Fruit fly (Drosophila melanogaster): ENCODE measurements around the gene mRpS34.

mRpS34 gene

dm6 chr3L:16359219-16359748, 11.4 kb downstream of the mRpS34 start, which contains the start of gene ringer (continued):
- no peak for TF ChIP-seq CG31441 (GFP tag; IDR thresholded peaks at IDR 0.05)
- 0 out of 3 replicates have a peak, but pooled peaks have one; percentile 31 for TF ChIP-seq Dbx (GFP tag; IDR thresholded peaks at IDR 0.05)

DNA sequence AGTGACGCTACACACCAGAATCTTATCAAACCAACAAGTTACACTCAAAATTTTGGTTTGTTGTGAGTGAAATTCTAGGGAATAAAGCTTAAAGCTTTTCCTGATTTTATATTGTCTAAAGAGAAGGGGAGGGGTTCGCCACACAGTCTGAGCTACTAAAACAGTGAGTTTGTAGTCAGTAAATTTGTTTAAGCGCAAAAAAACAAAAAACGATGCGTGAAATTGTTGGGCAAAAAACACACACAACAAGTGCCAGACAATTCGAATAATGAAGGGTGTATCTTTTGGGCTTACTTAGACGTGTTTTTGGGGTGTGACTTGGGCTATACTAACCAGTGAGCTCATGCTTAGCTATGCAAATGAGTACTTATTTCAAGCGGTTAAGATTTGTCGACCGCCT, 11.9 kb downstream of the mRpS34 start:
- TF ChIP-seq CG1832 (GFP tag; optimal IDR thresholded peaks at IDR 0.05), result no peak
- no peak for TF ChIP-seq CG8290 (GFP tag; optimal IDR thresholded peaks at IDR 0.05)
- TF ChIP-seq CG8290 (tag; optimal IDR thresholded peaks at IDR 0.05), result peak in 1 of 2 experiments; percentile 7
- no peak for TF ChIP-seq sr (GFP tag; IDR thresholded peaks at IDR 0.05)
- TF ChIP-seq CG3281 (GFP tag; optimal IDR thresholded peaks at IDR 0.05), result peak; percentile 2
- TF ChIP-seq z (GFP tag; IDR thresholded peaks at IDR 0.05), result peak; percentile 88; the same call in 2 of the 3 replicates
- TF ChIP-seq usp (GFP tag; optimal IDR thresholded peaks at IDR 0.05), result no peak
- TF ChIP-seq CG12769 (tag; optimal IDR thresholded peaks at IDR 0.05), result peak; percentile 18
- no peak for TF ChIP-seq D19A (tag; optimal IDR thresholded peaks at IDR 0.05)
- TF ChIP-seq shn (GFP tag; optimal IDR thresholded peaks at IDR 0.05), result no peak
- TF ChIP-seq Gsc (GFP tag; IDR thresholded peaks at IDR 0.05), result no peak
- peak; percentile 29 for TF ChIP-seq lab (GFP tag; optimal IDR thresholded peaks at IDR 0.05)
- TF ChIP-seq Med (GFP tag), result peak; percentile 53
- peak; percentile 31; the same call in 1 of the 2 replicates for TF ChIP-seq amos (GFP tag; IDR thresholded peaks at IDR 0.05; ENCODE audit: partially characterized antibody)
- TF ChIP-seq pum (GFP tag; optimal IDR thresholded peaks at IDR 0.05), result no peak
- no peak for TF ChIP-seq PHDP (tag; optimal IDR thresholded peaks at IDR 0.05)
- TF ChIP-seq CG9797 (GFP tag; optimal IDR thresholded peaks at IDR 0.05), result no peak
- TF ChIP-seq sens (GFP tag), result peak; percentile 56
- no peak for TF ChIP-seq gsb (GFP tag; IDR thresholded peaks at IDR 0.05)
- TF ChIP-seq Rfx (GFP tag; IDR thresholded peaks at IDR 0.05), result peak; percentile 26; the same call in 1 of the 2 replicates

DNA sequence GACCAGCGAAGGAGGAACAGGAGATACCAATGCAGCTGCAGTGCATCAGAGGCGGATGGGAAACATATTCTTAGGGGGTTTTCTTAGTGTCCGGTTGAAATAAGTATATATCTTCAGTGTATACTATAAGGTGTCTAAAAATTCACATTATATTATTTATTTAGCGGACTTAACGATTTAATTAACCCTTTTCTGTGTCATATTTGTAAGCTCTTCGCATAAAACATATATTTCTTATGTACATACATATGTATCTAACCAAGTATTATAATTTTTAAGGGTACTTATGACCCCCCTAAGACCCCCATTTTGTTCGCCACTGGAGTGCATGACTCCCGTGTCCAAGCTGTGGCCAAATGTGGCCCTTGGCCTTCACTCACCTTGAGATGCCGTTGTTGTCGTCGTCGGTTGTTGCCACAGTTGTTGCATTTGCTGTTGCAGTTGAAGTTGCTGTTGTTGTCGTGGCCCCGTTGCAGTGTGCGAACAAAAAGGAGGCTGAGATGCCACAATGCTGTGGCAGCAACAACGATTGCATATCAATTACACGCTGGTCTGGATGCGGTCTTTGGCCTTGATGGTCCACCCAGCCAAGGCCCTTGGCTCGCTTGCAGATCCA, 13.4 kb downstream of the mRpS34 start:
- TF ChIP-seq CG9932 (GFP tag; IDR thresholded peaks at IDR 0.05) (0 out of 2 replicates have a peak, but pooled peaks have one; percentile 12), Med (GFP tag) (peak; percentile 57), Drgx (GFP tag; IDR thresholded peaks at IDR 0.05) (peak; percentile 21; the same call in 1 of the 2 replicates), CG14965 (GFP tag; optimal IDR thresholded peaks at IDR 0.05; ENCODE audit: borderline replicate concordance) (no peak), dati (GFP tag; IDR thresholded peaks at IDR 0.05) (no peak), CG32772 (GFP tag; IDR thresholded peaks at IDR 0.05) (no peak), Opbp (GFP tag; IDR thresholded peaks at IDR 0.05; ENCODE audit: partially characterized antibody) (no peak), org-1 (GFP tag; optimal IDR thresholded peaks at IDR 0.05) (no peak), Sox100B (GFP tag; optimal IDR thresholded peaks at IDR 0.05) (no peak), seq (GFP tag; IDR thresholded peaks at IDR 0.05) (no peak), ash1 (GFP tag; optimal IDR thresholded peaks at IDR 0.05) (no peak), Dad (GFP tag; optimal IDR thresholded peaks at IDR 0.05) (no peak), CG8478 (optimal IDR thresholded peaks at IDR 0.05) (peak; percentile 45), fd64A (GFP tag; optimal IDR thresholded peaks at IDR 0.05) (no peak), knrl (GFP tag; IDR thresholded peaks at IDR 0.05; ENCODE audit: partially characterized antibody) (no peak), grau (tag; optimal IDR thresholded peaks at IDR 0.05) (no peak), D19A (tag; optimal IDR thresholded peaks at IDR 0.05) (no peak), ac (GFP tag; optimal IDR thresholded peaks at IDR 0.05) (no peak), eyg (GFP tag; optimal IDR thresholded peaks at IDR 0.05) (no peak), Jarid2 (GFP tag; optimal IDR thresholded peaks at IDR 0.05) (no peak), CG34422 (GFP tag; IDR thresholded peaks at IDR 0.05) (no peak), CG4730 (GFP tag; IDR thresholded peaks at IDR 0.05) (no peak), CG6813 (GFP tag; optimal IDR thresholded peaks at IDR 0.05) (no peak), Antp (GFP tag; optimal IDR thresholded peaks at IDR 0.05) (no peak), vfl (GFP tag; optimal IDR thresholded peaks at IDR 0.05) (no peak), Spps (tag; optimal IDR thresholded peaks at IDR 0.05) (no peak), HLH54F (GFP tag; optimal IDR thresholded peaks at IDR 0.05) (no peak), CG2712 (tag; optimal IDR thresholded peaks at IDR 0.05) (no peak), Dbx (GFP tag; IDR thresholded peaks at IDR 0.05) (0 out of 3 replicates have a peak, but pooled peaks have one; percentile 12), CG9437 (GFP tag; optimal IDR thresholded peaks at IDR 0.05) (no peak)
